Worm (Caenorhabditis elegans): ENCODE measurements around the gene fat-3.
"Not testable (repeated sequence)": the region's sequence is repeated elsewhere in the genome, so short reads cannot be mapped to it uniquely, and the experiment has no call there.

Gene fat-3

DNA sequence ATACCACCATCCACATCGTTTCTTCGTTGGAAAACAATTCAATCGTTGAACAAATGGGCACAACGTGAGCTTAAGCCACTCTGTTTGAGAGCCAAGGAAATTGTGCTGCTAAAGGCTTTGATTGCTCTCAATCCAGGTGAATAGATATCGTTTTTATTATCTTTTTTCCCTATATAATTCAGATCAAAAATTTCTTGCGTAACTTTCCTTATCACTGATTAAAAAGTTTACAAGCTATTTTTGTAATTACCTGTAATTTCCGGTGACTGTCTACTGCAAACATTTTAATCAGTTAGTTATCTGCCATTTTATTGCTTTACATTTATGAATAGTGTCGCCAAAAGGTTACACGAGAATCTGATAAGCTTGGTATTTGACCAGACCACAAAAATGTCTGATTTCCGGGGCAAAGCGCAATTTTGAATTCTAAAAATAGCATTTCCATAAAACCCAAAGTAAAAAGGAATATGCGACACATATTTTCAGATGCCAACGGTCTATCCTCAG is 40.1 kb upstream of the fat-3 start:
- peak; percentile 31 for TF ChIP-seq nhr-28 (tag; optimal IDR thresholded peaks at IDR 0.05)
- peak; percentile 48 for TF ChIP-seq hlh-11 (tag; optimal IDR thresholded peaks at IDR 0.05)
- TF ChIP-seq mdl-1 (tag; optimal IDR thresholded peaks at IDR 0.05): peak in 1 of 2 experiments; percentile 31
- peak; percentile 75; the same call in 1 of the 2 replicates for TF ChIP-seq lin-1 (GFP tag; IDR thresholded peaks at IDR 0.05)
- TF ChIP-seq D1046.2 (GFP tag; IDR thresholded peaks at IDR 0.05): no peak
- peak; percentile 40 for TF ChIP-seq pqm-1 (tag; optimal IDR thresholded peaks at IDR 0.05)
- TF ChIP-seq madf-9 (GFP tag; conservative IDR thresholded peaks at IDR 0.05): no peak
- TF ChIP-seq php-3 (GFP tag; IDR thresholded peaks at IDR 0.05): peak; percentile 91
- no peak for TF ChIP-seq daf-16 (GFP tag; optimal IDR thresholded peaks at IDR 0.05)
- TF ChIP-seq daf-16 (tag; optimal IDR thresholded peaks at IDR 0.05): peak; percentile 39
- TF ChIP-seq dmd-6 (GFP tag; IDR thresholded peaks at IDR 0.05): peak; percentile 38; the same call in 1 of the 2 replicates
- TF ChIP-seq Y75B8A.6 (GFP tag; IDR thresholded peaks at IDR 0.05): no peak
- TF ChIP-seq dve-1 (tag; optimal IDR thresholded peaks at IDR 0.05; ENCODE audit: insufficient read depth): peak; percentile 59
- TF ChIP-seq aha-1 (tag): peak; percentile 89

DNA sequence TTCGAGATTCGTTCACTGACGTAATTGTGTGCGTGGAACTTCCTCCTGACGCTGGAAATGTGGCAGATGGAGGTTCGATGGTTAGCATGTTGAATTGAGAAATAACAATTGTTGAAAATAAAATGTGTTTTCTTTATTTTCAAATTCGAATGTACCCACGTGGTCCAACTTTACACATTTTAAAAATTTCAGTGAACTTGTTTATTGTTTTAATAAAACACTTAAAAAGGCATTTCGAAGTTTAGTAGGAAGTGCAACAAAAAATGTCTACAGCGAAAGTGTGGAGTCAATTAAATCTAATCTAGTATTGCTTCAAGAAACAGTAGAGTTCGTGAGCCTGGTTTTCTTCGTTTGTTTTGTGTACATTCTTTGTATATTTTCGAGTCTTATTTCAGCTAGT is 36.6 kb upstream of the fat-3 start, which contains the start of gene ssp-36:
Gene ssp-36, minus strand, starts transcription at position 101 of the 400 bp plus-strand sequence.
- TF ChIP-seq saeg-2 (GFP tag; IDR thresholded peaks at IDR 0.05) (no peak), nhr-237 (tag; optimal IDR thresholded peaks at IDR 0.05) (no peak), Y5F2A.4 (GFP tag; optimal IDR thresholded peaks at IDR 0.05) (no peak), nhr-48 (tag; optimal IDR thresholded peaks at IDR 0.05) (no peak)

- TF ChIP-seq ceh-28 (tag; optimal IDR thresholded peaks at IDR 0.05); dmd-6 (GFP tag; IDR thresholded peaks at IDR 0.05); zip-11 (GFP tag; IDR thresholded peaks at IDR 0.05): not testable (repeated sequence)
Observed at ce11 chrIV:9767054-9767453, 35.8 kb upstream of the fat-3 start, which contains the start of gene msp-79. Gene msp-79 (minus strand): TSS chrIV:9767154.

DNA sequence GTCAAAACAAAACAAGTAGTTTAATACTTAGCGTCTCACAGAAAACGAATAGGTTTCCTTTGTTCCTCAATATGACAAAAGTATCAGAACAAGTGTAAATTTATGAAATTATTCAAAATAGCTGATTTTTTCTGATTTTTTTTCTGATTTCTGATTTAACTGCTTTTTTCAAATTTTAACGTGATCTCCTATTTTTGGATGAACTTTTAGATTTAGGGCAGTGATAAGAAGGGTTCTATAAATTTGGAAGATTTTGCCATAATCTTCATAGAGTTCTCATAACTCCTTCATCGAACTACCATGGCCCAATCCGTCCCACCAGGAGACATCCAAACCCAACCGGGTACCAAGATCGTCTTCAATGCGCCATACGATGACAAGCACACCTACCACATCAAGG is 33.1 kb upstream of the fat-3 start, which contains the start of gene msp-78:
Gene msp-78, plus strand, starts transcription at position 301 of the 400 bp plus-strand sequence.
- TF ChIP-seq F10B5.3 (tag; optimal IDR thresholded peaks at IDR 0.05); hmg-1.1 (GFP tag; IDR thresholded peaks at IDR 0.05); egl-27 (tag; optimal IDR thresholded peaks at IDR 0.05): not testable (repeated sequence)

- TF ChIP-seq skn-1 (tag; optimal IDR thresholded peaks at IDR 0.05): no peak
- TF ChIP-seq php-3 (GFP tag; IDR thresholded peaks at IDR 0.05): no peak
- TF ChIP-seq zag-1 (tag; optimal IDR thresholded peaks at IDR 0.05): no peak
- no peak for TF ChIP-seq Y75B8A.6 (GFP tag; IDR thresholded peaks at IDR 0.05)
- TF ChIP-seq nhr-11 (tag; optimal IDR thresholded peaks at IDR 0.05): no peak
- TF ChIP-seq egl-27 (tag; optimal IDR thresholded peaks at IDR 0.05): no peak
- TF ChIP-seq sdz-12 (GFP tag; optimal IDR thresholded peaks at IDR 0.05): no peak
- TF ChIP-seq ZK546.5 (tag; optimal IDR thresholded peaks at IDR 0.05): no peak
- TF ChIP-seq zip-2 (tag; optimal IDR thresholded peaks at IDR 0.05): no peak
- TF ChIP-seq T26A8.4 (GFP tag; IDR thresholded peaks at IDR 0.05): no peak
- TF ChIP-seq mxl-3 (GFP tag; optimal IDR thresholded peaks at IDR 0.05): no peak
- TF ChIP-seq nhr-28 (tag; optimal IDR thresholded peaks at IDR 0.05): no peak
- TF ChIP-seq spr-3 (GFP tag; optimal IDR thresholded peaks at IDR 0.05): no peak
- no peak for TF ChIP-seq nhr-48 (tag; optimal IDR thresholded peaks at IDR 0.05)
- no peak for TF ChIP-seq lim-7 (GFP tag; IDR thresholded peaks at IDR 0.05)
- no peak for TF ChIP-seq dve-1 (tag; optimal IDR thresholded peaks at IDR 0.05; ENCODE audit: insufficient read depth)
- TF ChIP-seq ceh-82 (tag; optimal IDR thresholded peaks at IDR 0.05): no peak
- TF ChIP-seq daf-8 (GFP tag; IDR thresholded peaks at IDR 0.05): no peak
- no peak for TF ChIP-seq spr-1 (tag; optimal IDR thresholded peaks at IDR 0.05)
Observed at ce11 chrIV:9770798-9771197, 32.0 kb upstream of the fat-3 start.
